Worm (Caenorhabditis elegans) whole organism, mixed stage, embryonic: ENCODE measurements around the gene ugt-45.

Experiments
- M03D4.4 ChIP-seq: sonication (generic microtip); optimal IDR thresholded peaks from 2 replicates; lab custom pipeline; 2017; ENCODE audit warnings: mild to moderate bottlenecking, missing genetic modification characterization, missing compliant biosample characterization
- bed-3 ChIP-seq: fragments of 200-800 bp; sonication (Bioruptor generic); optimal IDR thresholded peaks from 3 replicates; lab custom pipeline; 2018; ENCODE audit warnings: mild to moderate bottlenecking, missing genetic modification characterization, moderate library complexity, missing compliant biosample characterization
- blmp-1 ChIP-seq: fragments of 150-350 bp; optimal IDR thresholded peaks from 2 replicates; lab custom pipeline; 2014; ENCODE audit warnings: missing biosample characterization, missing genetic modification characterization
- ceh-39 ChIP-seq: fragments of 150-350 bp; optimal IDR thresholded peaks from 2 replicates; lab custom pipeline; 2014; ENCODE audit warnings: missing biosample characterization, missing genetic modification characterization
- ceh-43 ChIP-seq: fragments of 200-800 bp; sonication (Bioruptor generic); optimal IDR thresholded peaks from 2 replicates; lab custom pipeline; 2018; ENCODE audit warnings: mild to moderate bottlenecking, missing genetic modification characterization, moderate library complexity, missing compliant biosample characterization
- ceh-83 ChIP-seq: fragments of 200-800 bp; sonication (Bioruptor generic); optimal IDR thresholded peaks from 2 replicates; lab custom pipeline; 2018; ENCODE audit warnings: mild to moderate bottlenecking, missing genetic modification characterization, missing compliant biosample characterization
- ces-1 ChIP-seq: fragments of 150-350 bp; optimal IDR thresholded peaks from 2 replicates; lab custom pipeline; 2014; ENCODE audit warnings: missing biosample characterization, missing genetic modification reagents, missing genetic modification characterization
- drap-1 ChIP-seq: fragments of 200-800 bp; sonication (Bioruptor generic); optimal IDR thresholded peaks from 3 replicates; lab custom pipeline; 2018; ENCODE audit warnings: mild to moderate bottlenecking, missing genetic modification characterization, missing compliant biosample characterization
- elt-1 ChIP-seq: sonication (generic microtip); optimal IDR thresholded peaks from 2 replicates; lab custom pipeline; 2017; ENCODE audit warnings: missing genetic modification characterization, mild to moderate bottlenecking, missing compliant biosample characterization, antibody characterized with exemption, moderate library complexity, borderline replicate concordance; ENCODE audit not compliant: insufficient read depth
- elt-3 ChIP-seq: fragments of 150-350 bp; optimal IDR thresholded peaks from 2 replicates; lab custom pipeline; 2014; ENCODE audit warnings: missing biosample characterization, missing genetic modification characterization
- flh-1 ChIP-seq: fragments of 200-800 bp; sonication (Bioruptor generic); optimal IDR thresholded peaks from 2 replicates; lab custom pipeline; 2018; ENCODE audit warnings: mild to moderate bottlenecking, missing genetic modification characterization, moderate library complexity, missing compliant biosample characterization
- ham-2 ChIP-seq: fragments of 200-800 bp; sonication (Bioruptor generic); optimal IDR thresholded peaks from 2 replicates; lab custom pipeline; 2018; ENCODE audit warnings: mild to moderate bottlenecking, missing genetic modification characterization, missing compliant biosample characterization
- hlh-1 ChIP-seq: fragments of 150-350 bp; optimal IDR thresholded peaks from 2 replicates; lab custom pipeline; 2014; ENCODE audit warnings: missing biosample characterization, missing genetic modification reagents, missing genetic modification characterization
- lin-32 ChIP-seq: fragments of 200-800 bp; sonication (Bioruptor generic); optimal IDR thresholded peaks from 2 replicates; lab custom pipeline; 2018; ENCODE audit warnings: mild to moderate bottlenecking, missing genetic modification characterization, missing compliant biosample characterization
- mab-5 ChIP-seq: fragments of 150-350 bp; optimal IDR thresholded peaks from 2 replicates; lab custom pipeline; 2014; ENCODE audit warnings: missing biosample characterization, missing genetic modification characterization
- mls-2 ChIP-seq: sonication (generic microtip); optimal IDR thresholded peaks from 2 replicates; lab custom pipeline; 2016; ENCODE audit warnings: mild to moderate bottlenecking, missing genetic modification characterization, moderate library complexity, missing compliant biosample characterization
- nhr-12 ChIP-seq: fragments of 150-350 bp; optimal IDR thresholded peaks from 2 replicates; lab custom pipeline; 2014; ENCODE audit warnings: missing biosample characterization, missing genetic modification characterization
- nhr-2 ChIP-seq: fragments of 150-350 bp; optimal IDR thresholded peaks from 2 replicates; lab custom pipeline; 2014; ENCODE audit warnings: missing biosample characterization, missing genetic modification characterization
- nhr-237 ChIP-seq: fragments of 150-350 bp; optimal IDR thresholded peaks from 2 replicates; lab custom pipeline; 2014; ENCODE audit warnings: missing biosample characterization, missing genetic modification characterization
- nhr-76 ChIP-seq: sonication (generic microtip); optimal IDR thresholded peaks from 2 replicates; lab custom pipeline; 2017; ENCODE audit warnings: missing biosample characterization, missing genetic modification characterization
- pha-4 ChIP-seq: fragments of 150-350 bp; optimal IDR thresholded peaks from 2 replicates; lab custom pipeline; 2018; ENCODE audit warnings: missing biosample characterization, missing genetic modification reagents, missing genetic modification characterization
- sem-2 ChIP-seq: fragments of 200-800 bp; sonication (Bioruptor generic); optimal IDR thresholded peaks from 2 replicates; lab custom pipeline; 2018; ENCODE audit warnings: mild to moderate bottlenecking, missing genetic modification characterization, missing compliant biosample characterization
- snpc-4 ChIP-seq: fragments of 150-350 bp; optimal IDR thresholded peaks from 2 replicates; lab custom pipeline; 2014; ENCODE audit warnings: missing biosample characterization, missing genetic modification characterization
- sptf-1 ChIP-seq: sonication (generic microtip); optimal IDR thresholded peaks from 2 replicates; lab custom pipeline; 2017; ENCODE audit warnings: mild to moderate bottlenecking, missing genetic modification characterization, moderate library complexity, missing compliant biosample characterization
- unc-120 ChIP-seq: sonication (generic microtip); optimal IDR thresholded peaks from 2 replicates; lab custom pipeline; 2017; ENCODE audit warnings: missing genetic modification characterization, missing compliant biosample characterization; ENCODE audit not compliant: poor library complexity, severe bottlenecking
- unc-39 ChIP-seq: fragments of 150-350 bp; optimal IDR thresholded peaks from 2 replicates; lab custom pipeline; 2014; ENCODE audit warnings: missing biosample characterization, missing genetic modification characterization
- unc-62 ChIP-seq: fragments of 150-350 bp; optimal IDR thresholded peaks from 2 replicates; lab custom pipeline; 2014; ENCODE audit warnings: missing biosample characterization, missing genetic modification reagents, missing genetic modification characterization
- zip-8 ChIP-seq: fragments of 150-350 bp; optimal IDR thresholded peaks from 2 replicates; lab custom pipeline; 2014; ENCODE audit warnings: missing biosample characterization, missing genetic modification characterization
- ztf-11 ChIP-seq: fragments of 150-350 bp; optimal IDR thresholded peaks from 2 replicates; lab custom pipeline; 2014; ENCODE audit warnings: missing biosample characterization, missing genetic modification characterization

The ugt-45 gene

DNA sequence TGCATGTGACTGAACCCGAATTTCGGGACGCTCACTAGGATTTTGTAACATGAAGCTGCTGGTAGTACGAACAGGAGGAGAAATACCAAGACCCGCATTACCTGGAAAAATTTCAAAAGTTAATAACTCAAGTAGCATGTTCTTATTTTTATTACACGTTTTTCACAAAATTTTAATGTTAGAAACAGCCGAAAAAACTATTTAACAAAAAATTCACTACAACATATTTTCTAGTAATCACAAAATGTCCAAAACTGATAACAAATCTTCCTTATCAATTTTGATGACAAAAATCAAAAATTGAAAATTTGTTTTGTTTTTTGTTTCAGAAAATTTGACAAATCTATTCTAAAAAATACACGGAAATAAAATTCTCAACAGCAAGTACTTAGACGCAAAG is at the start of gene ugt-45:
Gene ugt-45 (minus strand): TSS at position 101 of the 400 bp plus-strand sequence.
- no peak for TF ChIP-seq unc-120 (tag; lab: Kevin White, UChicago)
- TF ChIP-seq ceh-43 (GFP tag; lab: Kevin White, UChicago): no peak
- no peak for TF ChIP-seq nhr-2
- no peak for TF ChIP-seq ceh-83 (GFP tag; lab: Kevin White, UChicago)
- TF ChIP-seq zip-8 (tag; lab: Kevin White, UChicago): no peak
- TF ChIP-seq flh-1 (GFP tag; lab: Kevin White, UChicago): no peak
- TF ChIP-seq nhr-237 (tag; lab: Kevin White, UChicago): no peak
- TF ChIP-seq M03D4.4 (tag; lab: Kevin White, UChicago): no peak
- TF ChIP-seq ztf-11 (tag; lab: Kevin White, UChicago): no peak
- TF ChIP-seq lin-32 (GFP tag; lab: Kevin White, UChicago): no peak
- no peak for TF ChIP-seq mab-5 (tag; lab: Kevin White, UChicago)
- TF ChIP-seq unc-39 (tag; lab: Kevin White, UChicago): no peak
- TF ChIP-seq, all 35 proteins: peak for 0

DNA sequence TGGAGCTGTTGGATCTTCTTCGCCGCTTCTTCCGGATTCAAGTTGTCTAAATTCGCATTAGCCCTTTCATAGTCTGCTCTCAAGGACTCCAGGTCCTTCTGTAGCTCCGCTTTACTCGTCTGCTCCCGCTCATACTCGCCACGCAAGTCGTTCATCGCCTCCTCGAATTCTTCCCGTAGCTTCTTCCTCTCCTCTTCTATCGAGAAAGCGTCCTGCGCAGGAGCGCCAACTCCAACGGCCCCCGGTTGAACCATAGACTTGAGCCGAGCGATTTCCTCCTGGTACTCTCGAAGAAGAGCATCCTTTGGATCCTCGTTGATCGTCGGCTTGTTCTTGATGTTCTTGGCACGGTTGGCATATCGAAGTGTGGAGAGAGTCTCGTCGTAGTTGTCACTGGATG is 46.5 kb upstream of the ugt-45 start:
- TF ChIP-seq lin-32 (GFP tag; lab: Kevin White, UChicago): no peak
- TF ChIP-seq blmp-1 (tag; lab: Kevin White, UChicago): no peak
- no peak for TF ChIP-seq sptf-1 (tag; lab: Kevin White, UChicago)
- no peak for TF ChIP-seq drap-1 (GFP tag; lab: Kevin White, UChicago)
- TF ChIP-seq sem-2 (GFP tag; lab: Kevin White, UChicago): no peak
- no peak for TF ChIP-seq M03D4.4 (tag; lab: Kevin White, UChicago)
- TF ChIP-seq ces-1 (GFP tag; lab: Kevin White, UChicago): no peak
- no peak for TF ChIP-seq unc-120 (tag; lab: Kevin White, UChicago)
- no peak for TF ChIP-seq ceh-43 (GFP tag; lab: Kevin White, UChicago)
- TF ChIP-seq nhr-237 (tag; lab: Kevin White, UChicago): no peak
- TF ChIP-seq ceh-83 (GFP tag; lab: Kevin White, UChicago): no peak
- no peak for TF ChIP-seq mls-2 (tag; lab: Kevin White, UChicago)
- no peak for TF ChIP-seq ham-2 (GFP tag; lab: Kevin White, UChicago)
- no peak for TF ChIP-seq bed-3 (GFP tag; lab: Kevin White, UChicago)
- no peak for TF ChIP-seq elt-3 (tag; lab: Kevin White, UChicago)
- no peak for TF ChIP-seq ceh-39 (tag; lab: Kevin White, UChicago)
- TF ChIP-seq nhr-76: no peak
- no peak for TF ChIP-seq hlh-1
- TF ChIP-seq mab-5 (tag; lab: Kevin White, UChicago): no peak

DNA sequence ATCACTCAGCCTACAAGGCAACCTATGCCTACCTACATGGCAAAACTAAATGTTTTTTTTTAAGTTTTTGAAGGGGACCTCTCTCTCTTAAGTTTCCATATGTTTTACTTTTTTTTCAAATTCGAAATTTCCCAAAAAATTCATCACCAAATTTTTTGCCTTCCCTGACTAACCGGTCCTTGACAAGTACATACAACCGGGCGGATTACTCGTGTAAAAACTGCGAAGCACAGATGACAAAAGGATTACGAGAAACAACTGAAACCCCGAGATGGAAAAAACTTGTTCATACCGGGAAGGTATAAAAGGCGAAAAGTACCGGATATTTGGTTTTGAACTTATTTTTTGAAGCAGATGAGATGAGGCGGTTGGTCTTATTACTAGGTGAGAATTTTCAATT is 43.5 kb upstream of the ugt-45 start, which contains the start of gene K09B3.1:
Gene K09B3.1 (plus strand): TSS at position 301 of the 400 bp plus-strand sequence.
- no peak for TF ChIP-seq nhr-12 (tag; lab: Kevin White, UChicago)

DNA sequence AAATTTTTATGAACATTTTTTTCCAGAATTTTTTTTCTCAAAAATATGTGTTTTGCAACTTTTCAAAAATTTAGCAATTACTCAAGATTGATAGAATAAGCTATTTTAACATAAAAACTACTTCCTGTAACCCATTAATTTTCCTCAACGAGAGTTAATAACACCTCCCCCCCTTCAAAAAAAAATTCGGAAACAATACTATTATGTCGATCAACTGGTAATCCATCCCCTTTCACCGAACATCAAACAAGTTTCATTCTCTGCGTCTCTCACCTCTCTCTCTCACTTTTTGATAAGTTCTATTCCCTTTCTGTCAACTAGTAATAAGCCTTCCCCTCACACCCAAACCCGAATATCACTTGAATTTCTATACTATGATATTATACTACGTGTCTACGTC is 33.0 kb upstream of the ugt-45 start, which contains the start of gene glct-6:
Gene glct-6 (plus strand): TSS at position 301 of the 400 bp plus-strand sequence.
- TF ChIP-seq nhr-12 (tag; lab: Kevin White, UChicago) (no peak), ceh-39 (tag; lab: Kevin White, UChicago) (no peak), flh-1 (GFP tag; lab: Kevin White, UChicago) (no peak), ceh-43 (GFP tag; lab: Kevin White, UChicago) (no peak), elt-3 (tag; lab: Kevin White, UChicago) (no peak), zip-8 (tag; lab: Kevin White, UChicago) (no peak), unc-62 (GFP tag; lab: Kevin White, UChicago) (no peak), hlh-1 (no peak), sem-2 (GFP tag; lab: Kevin White, UChicago) (no peak), snpc-4 (tag; lab: Kevin White, UChicago) (no peak), elt-1 (tag; lab: Kevin White, UChicago) (no peak), ceh-83 (GFP tag; lab: Kevin White, UChicago) (no peak), pha-4 (tag; lab: Kevin White, UChicago) (no peak), blmp-1 (tag; lab: Kevin White, UChicago) (no peak), lin-32 (GFP tag; lab: Kevin White, UChicago) (no peak)

DNA sequence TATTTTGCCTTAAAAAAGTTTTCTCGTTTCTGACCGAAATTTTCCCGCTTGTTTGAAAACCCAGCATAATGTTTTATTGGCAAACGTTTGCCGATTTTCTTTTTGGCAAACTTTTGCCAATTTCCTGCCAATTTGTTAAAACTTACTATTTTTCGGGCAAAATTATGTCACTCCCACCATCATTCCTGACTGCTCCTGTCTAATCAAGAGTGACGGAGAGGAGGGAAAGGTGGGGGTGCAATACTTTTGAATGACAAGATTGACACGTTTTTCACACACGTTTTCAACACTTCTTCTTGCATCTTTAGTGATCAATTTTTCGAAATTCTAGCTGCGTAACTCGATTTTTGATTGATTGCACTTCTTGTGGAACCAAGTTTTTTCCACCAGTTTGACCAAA is 30.6 kb upstream of the ugt-45 start:
- no peak for TF ChIP-seq zip-8 (tag; lab: Kevin White, UChicago)
- TF ChIP-seq unc-62 (GFP tag; lab: Kevin White, UChicago): peak; percentile 58
